Fruit fly (Drosophila melanogaster) whole organism, embryonic: ENCODE data around the gene CG13126.

Source experiments
- ATbp ChIP-seq: fragments of 200-800 bp; sonication (Bioruptor generic); optimal IDR thresholded peaks from 2 replicates; lab custom pipeline; 2017; ENCODE audit warnings: missing biosample characterization, mild to moderate bottlenecking, missing genetic modification characterization, missing genetic modification reagents
- CG10543 ChIP-seq: fragments of 200-800 bp; sonication (Bioruptor generic); optimal IDR thresholded peaks from 3 replicates; lab custom pipeline; 2017; ENCODE audit warnings: missing biosample characterization, mild to moderate bottlenecking, missing genetic modification characterization, moderate library complexity
- CG11247 ChIP-seq: fragments of 200-800 bp; sonication (Bioruptor generic); IDR thresholded peaks from 2 replicates; pipeline ENCODE4 v1.3.6; 2022; ENCODE audit warnings: missing biosample characterization, missing genetic modification characterization
- CG11723 ChIP-seq: fragments of 200-800 bp; sonication (Bioruptor generic); optimal IDR thresholded peaks from 2 replicates; lab custom pipeline; 2017; ENCODE audit warnings: missing biosample characterization, mild to moderate bottlenecking, missing genetic modification characterization
- CG12942 ChIP-seq: fragments of 200-800 bp; sonication (Bioruptor generic); optimal IDR thresholded peaks from 3 replicates; lab custom pipeline; 2016; ENCODE audit warnings: missing biosample characterization, missing genetic modification characterization
- CG13894 ChIP-seq: fragments of 200-800 bp; sonication (Bioruptor generic); optimal IDR thresholded peaks from 3 replicates; lab custom pipeline; 2018; ENCODE audit warnings: missing biosample characterization, mild to moderate bottlenecking, missing genetic modification characterization, moderate library complexity
- CG14014 ChIP-seq: fragments of 200-800 bp; sonication (Bioruptor generic); IDR thresholded peaks from 2 replicates; pipeline ENCODE4 v1.3.6; 2022; ENCODE audit warnings: missing biosample characterization, missing genetic modification characterization
- CG14441 ChIP-seq: fragments of 200-800 bp; sonication (Bioruptor generic); IDR thresholded peaks from 2 replicates; pipeline ENCODE4 v1.3.6; 2022; ENCODE audit warnings: missing biosample characterization, missing genetic modification characterization
- CG17612 ChIP-seq: fragments of 200-800 bp; sonication (Bioruptor generic); IDR thresholded peaks from 2 replicates; pipeline ENCODE4 v1.3.6; 2022; ENCODE audit warnings: missing biosample characterization, missing genetic modification characterization
- CG1832 ChIP-seq: fragments of 200-800 bp; sonication (Bioruptor generic); optimal IDR thresholded peaks from 2 replicates; lab custom pipeline; 2017; ENCODE audit warnings: missing biosample characterization, mild to moderate bottlenecking, missing genetic modification characterization, inconsistent platforms
- CG18476 ChIP-seq: fragments of 200-800 bp; sonication (Bioruptor generic); optimal IDR thresholded peaks from 2 replicates; lab custom pipeline; 2016; ENCODE audit warnings: missing biosample characterization, mild to moderate bottlenecking, missing genetic modification characterization
- CG30403 ChIP-seq: fragments of 200-800 bp; sonication (Bioruptor generic); optimal IDR thresholded peaks from 3 replicates; lab custom pipeline; 2016; ENCODE audit warnings: missing biosample characterization, missing genetic modification characterization
- CG32532 ChIP-seq: fragments of 200-800 bp; sonication (Bioruptor generic); IDR thresholded peaks from 2 replicates; pipeline ENCODE4 v1.3.6; 2022; ENCODE audit warnings: missing biosample characterization, missing genetic modification characterization
- CG3847 ChIP-seq: fragments of 200-800 bp; sonication (Bioruptor generic); IDR thresholded peaks from 2 replicates; pipeline ENCODE4 v1.3.6; 2022; ENCODE audit warnings: missing biosample characterization, missing genetic modification characterization
- CG4360 ChIP-seq: fragments of 200-800 bp; sonication (Bioruptor generic); IDR thresholded peaks from 2 replicates; pipeline ENCODE4 v1.3.6; 2022; ENCODE audit warnings: missing biosample characterization, missing genetic modification characterization
- CG43689 ChIP-seq: fragments of 200-800 bp; sonication (Bioruptor generic); IDR thresholded peaks from 2 replicates; pipeline ENCODE4 v1.3.6; 2022; ENCODE audit warnings: missing biosample characterization, missing genetic modification characterization
- CG7839 ChIP-seq: fragments of 200-800 bp; sonication (Bioruptor generic); optimal IDR thresholded peaks from 3 replicates; lab custom pipeline; 2018; ENCODE audit warnings: missing biosample characterization, mild to moderate bottlenecking, missing genetic modification characterization, moderate library complexity
- CG8290 ChIP-seq, 3 experiments: fragments of 200-800 bp; sonication (Bioruptor generic); optimal IDR thresholded peaks; 2 replicates each; lab custom pipeline; 2016 to 2019; ENCODE audit warnings: missing biosample characterization in 3 of 3, missing genetic modification characterization in 3 of 3, mild to moderate bottlenecking in 2 of 3, moderate library complexity in 1 of 3
- D19B ChIP-seq: fragments of 200-800 bp; sonication (Bioruptor generic); optimal IDR thresholded peaks from 2 replicates; lab custom pipeline; 2017; ENCODE audit warnings: missing biosample characterization, mild to moderate bottlenecking, missing genetic modification characterization
- Dfd ChIP-seq, 2 experiments: fragments of >200 bp; optimal IDR thresholded peaks; 2 replicates each; lab custom pipeline; 2017; ENCODE audit warnings: missing biosample characterization in 2 of 2, missing genetic modification characterization in 2 of 2
- Drgx ChIP-seq: fragments of 200-800 bp; sonication (Bioruptor generic); IDR thresholded peaks from 2 replicates; pipeline ENCODE4 v1.3.6; 2022; ENCODE audit warnings: missing biosample characterization, missing genetic modification characterization
- Elba2 ChIP-seq: fragments of 200-800 bp; sonication (Bioruptor generic); optimal IDR thresholded peaks from 3 replicates; lab custom pipeline; 2016; ENCODE audit warnings: missing biosample characterization, missing genetic modification characterization
- Ets65A ChIP-seq: fragments of 200-800 bp; sonication (Bioruptor generic); peaks from one replicate; lab custom pipeline; 2016; ENCODE audit warnings: missing biosample characterization, missing genetic modification characterization
- GATAe ChIP-seq: fragments of 200-800 bp; sonication (Bioruptor generic); conservative IDR thresholded peaks from 2 replicates; pipeline ENCODE4 v1.3.6; 2022; ENCODE audit warnings: missing biosample characterization, missing genetic modification characterization
- HLH3B ChIP-seq: fragments of 200-800 bp; sonication (Bioruptor generic); IDR thresholded peaks from 2 replicates; pipeline ENCODE4 v1.3.6; 2022; ENCODE audit warnings: missing biosample characterization, missing genetic modification characterization
- HmgD ChIP-seq: fragments of 200-800 bp; sonication (Bioruptor generic); optimal IDR thresholded peaks from 3 replicates; lab custom pipeline; 2016; ENCODE audit warnings: missing biosample characterization, missing genetic modification characterization
- Lpt ChIP-seq: fragments of >200 bp; optimal IDR thresholded peaks from 2 replicates; lab custom pipeline; 2018; ENCODE audit warnings: missing biosample characterization, missing genetic modification characterization
- Nf-YB ChIP-seq: fragments of 200-800 bp; sonication (Bioruptor generic); optimal IDR thresholded peaks from 3 replicates; lab custom pipeline; 2019; ENCODE audit warnings: missing biosample characterization, mild to moderate bottlenecking, missing genetic modification characterization, moderate library complexity
- Nf-YC ChIP-seq: fragments of 200-800 bp; optimal IDR thresholded peaks from 3 replicates; lab custom pipeline; 2019; ENCODE audit warnings: missing biosample characterization, mild to moderate bottlenecking, missing genetic modification characterization, moderate library complexity
- Optix ChIP-seq: fragments of 200-800 bp; sonication (Bioruptor generic); IDR thresholded peaks from 3 replicates; pipeline ENCODE4 v1.3.6; 2022; ENCODE audit warnings: missing biosample characterization, missing genetic modification characterization
- Ptx1 ChIP-seq: fragments of 200-800 bp; sonication (Bioruptor generic); IDR thresholded peaks from 2 replicates; pipeline ENCODE4 v1.3.6; 2022; ENCODE audit warnings: missing biosample characterization, missing genetic modification characterization
- Rfx ChIP-seq: fragments of 200-800 bp; sonication (Bioruptor generic); IDR thresholded peaks from 2 replicates; pipeline ENCODE4 v1.3.6; 2022; ENCODE audit warnings: missing biosample characterization, missing genetic modification characterization
- Tbp ChIP-seq: fragments of >200 bp; optimal IDR thresholded peaks from 2 replicates; lab custom pipeline; 2018; ENCODE audit warnings: missing biosample characterization, missing genetic modification characterization
- abd-A ChIP-seq: fragments of 200-800 bp; sonication (Bioruptor generic); optimal IDR thresholded peaks from 3 replicates; lab custom pipeline; 2019; ENCODE audit warnings: missing biosample characterization, mild to moderate bottlenecking, missing genetic modification characterization, moderate library complexity
- bsh ChIP-seq, 2 experiments: fragments of 200-800 bp; sonication (Bioruptor generic); optimal IDR thresholded peaks; 2 replicates each; lab custom pipeline; 2017 to 2018; ENCODE audit warnings: mild to moderate bottlenecking in 2 of 2, missing biosample characterization in 2 of 2, missing genetic modification characterization in 2 of 2, moderate library complexity in 1 of 2
- cato ChIP-seq: fragments of 200-800 bp; sonication (Bioruptor generic); optimal IDR thresholded peaks from 2 replicates; lab custom pipeline; 2016; ENCODE audit warnings: missing biosample characterization, missing genetic modification characterization, borderline replicate concordance
- chinmo ChIP-seq: fragments of 200-800 bp; sonication (Bioruptor generic); IDR thresholded peaks from 4 replicates; pipeline ENCODE4 v1.3.6; 2022; ENCODE audit warnings: missing biosample characterization, missing genetic modification characterization; ENCODE audit not compliant: partially characterized antibody
- dmrt11E ChIP-seq: fragments of 200-800 bp; sonication (Bioruptor generic); optimal IDR thresholded peaks from 3 replicates; lab custom pipeline; 2018; ENCODE audit warnings: missing biosample characterization, mild to moderate bottlenecking, missing genetic modification characterization, moderate library complexity
- dysf ChIP-seq: fragments of 200-800 bp; sonication (Bioruptor generic); IDR thresholded peaks from 3 replicates; pipeline ENCODE4 v1.3.6; 2022; ENCODE audit warnings: missing biosample characterization, missing genetic modification characterization
- grau ChIP-seq: fragments of 200-800 bp; optimal IDR thresholded peaks from 3 replicates; lab custom pipeline; 2019; ENCODE audit warnings: missing biosample characterization, mild to moderate bottlenecking, missing genetic modification characterization, moderate library complexity
- insv ChIP-seq, 2 experiments: fragments of 200-800 bp; sonication (Bioruptor generic); optimal IDR thresholded peaks; 3 replicates each; lab custom pipeline; 2016 to 2018; ENCODE audit warnings: missing biosample characterization in 2 of 2, missing genetic modification characterization in 2 of 2
- jumu ChIP-seq: fragments of 200-800 bp; sonication (Bioruptor generic); optimal IDR thresholded peaks from 3 replicates; lab custom pipeline; 2016; ENCODE audit warnings: missing biosample characterization, missing genetic modification characterization
- kni ChIP-seq: fragments of 200-800 bp; sonication (Bioruptor generic); optimal IDR thresholded peaks from 3 replicates; lab custom pipeline; 2017; ENCODE audit warnings: mild to moderate bottlenecking, missing biosample characterization, missing genetic modification reagents, missing genetic modification characterization
- lilli ChIP-seq: fragments of 200-800 bp; sonication (Bioruptor generic); optimal IDR thresholded peaks from 3 replicates; lab custom pipeline; 2016; ENCODE audit warnings: missing biosample characterization, missing genetic modification characterization
- row ChIP-seq: fragments of 200-800 bp; sonication (Bioruptor generic); IDR thresholded peaks from 3 replicates; pipeline ENCODE4 v1.3.6; 2022; ENCODE audit warnings: missing biosample characterization, missing genetic modification characterization
- sd ChIP-seq: fragments of 200-800 bp; sonication (Bioruptor generic); optimal IDR thresholded peaks from 3 replicates; lab custom pipeline; 2018; ENCODE audit warnings: missing biosample characterization, mild to moderate bottlenecking, missing genetic modification characterization, moderate library complexity
- slou ChIP-seq: fragments of 200-800 bp; sonication (Bioruptor generic); optimal IDR thresholded peaks from 3 replicates; lab custom pipeline; 2016; ENCODE audit warnings: missing biosample characterization, missing genetic modification characterization
- stc ChIP-seq: fragments of 200-800 bp; sonication (Bioruptor generic); IDR thresholded peaks from 2 replicates; pipeline ENCODE4 v1.3.6; 2022; ENCODE audit warnings: missing biosample characterization, missing genetic modification characterization
- tap ChIP-seq: fragments of 200-800 bp; optimal IDR thresholded peaks from 3 replicates; lab custom pipeline; 2019; ENCODE audit warnings: missing biosample characterization, mild to moderate bottlenecking, missing genetic modification characterization, moderate library complexity

CG13126 gene

DNA sequence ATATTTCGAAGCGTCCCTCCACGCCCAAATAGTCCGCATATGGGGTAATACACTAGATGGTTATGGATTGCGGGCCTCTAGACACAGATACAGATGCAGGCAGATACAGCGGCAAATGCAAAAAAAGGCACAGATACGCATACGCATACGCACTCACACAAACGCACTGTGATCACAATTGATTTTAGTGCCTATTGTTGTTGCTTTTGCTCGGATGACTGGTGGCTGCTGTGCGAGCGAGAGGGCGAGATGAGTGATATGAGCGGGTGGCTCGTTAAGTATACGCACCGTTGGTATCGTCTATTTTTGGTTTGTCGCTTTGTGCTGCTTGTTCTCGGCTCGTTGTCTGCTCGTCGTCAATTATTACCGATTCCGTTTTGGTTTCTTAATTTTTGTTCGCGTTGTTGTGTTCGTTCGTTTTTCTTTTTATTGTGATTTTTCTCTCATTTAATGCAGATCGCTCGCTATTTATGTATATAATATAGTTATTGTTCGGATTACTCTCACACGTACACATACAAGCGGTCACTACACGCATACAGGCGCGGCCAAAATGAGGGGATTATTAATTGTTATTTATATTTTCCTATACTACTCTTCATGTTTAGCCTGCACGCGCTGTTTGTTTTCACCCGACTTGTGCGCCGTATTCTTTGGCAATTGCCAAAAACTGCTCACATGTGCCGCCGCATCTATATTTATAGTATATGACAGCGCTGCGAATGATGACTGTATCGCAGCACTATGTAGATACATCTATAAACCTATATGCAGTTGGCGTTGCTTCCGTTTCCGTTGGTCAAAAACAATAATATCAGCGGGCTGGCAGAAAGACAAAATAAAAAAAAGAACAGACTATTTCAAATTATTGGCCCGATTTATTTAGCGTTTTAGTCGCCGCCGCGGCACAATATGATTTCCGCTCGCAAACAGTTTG, 46.4 kb downstream of the CG13126 start (continued):
- TF ChIP-seq dmrt11E (tag; lab: Kevin White, UChicago) (no peak), chinmo (peak; percentile 96), Dfd (GFP tag; optimal IDR thresholded peaks at IDR 0.05; lab: Kevin White, UChicago) (no peak), kni (GFP tag; lab: Kevin White, UChicago) (peak; percentile 27), insv (GFP tag; optimal IDR thresholded peaks at IDR 0.05; lab: Kevin White, UChicago) (no peak), CG12942 (no peak), CG18476 (GFP tag; lab: Kevin White, UChicago) (no peak), CG3847 (GFP tag; lab: Robert Waterston, UW) (peak; percentile 20; the same call in 1 of the 2 replicates), CG43689 (no peak), D19B (GFP tag; lab: Kevin White, UChicago) (peak; percentile 73), Lpt (no peak), GATAe (GFP tag; lab: Robert Waterston, UW) (no peak), Nf-YB (GFP tag; lab: Kevin White, UChicago) (peak; percentile 33), jumu (GFP tag; lab: Kevin White, UChicago) (no peak), sd (tag; lab: Kevin White, UChicago) (peak; percentile 40), ATbp (GFP tag; lab: Kevin White, UChicago) (no peak), CG1832 (GFP tag; lab: Kevin White, UChicago) (peak; percentile 46), CG4360 (peak; percentile 92), lilli (GFP tag; lab: Kevin White, UChicago) (no peak), Nf-YC (tag; lab: Kevin White, UChicago) (peak; percentile 48), CG11723 (GFP tag; lab: Kevin White, UChicago) (no peak), CG13894 (tag; lab: Kevin White, UChicago) (peak; percentile 0), cato (GFP tag; lab: Kevin White, UChicago) (no peak), slou (GFP tag; lab: Kevin White, UChicago) (no peak), Tbp (GFP tag; lab: Kevin White, UChicago) (no peak), bsh (GFP tag; optimal IDR thresholded peaks at IDR 0.05; lab: Kevin White, UChicago) (no peak), CG7839 (tag; lab: Kevin White, UChicago) (no peak), CG8290 (GFP tag; optimal IDR thresholded peaks at IDR 0.05; lab: Kevin White, UChicago) (no peak), CG8290 (tag; optimal IDR thresholded peaks at IDR 0.05; lab: Kevin White, UChicago) (peak in 1 of 2 experiments; percentile 56), HmgD (GFP tag; lab: Kevin White, UChicago) (no peak)

DNA sequence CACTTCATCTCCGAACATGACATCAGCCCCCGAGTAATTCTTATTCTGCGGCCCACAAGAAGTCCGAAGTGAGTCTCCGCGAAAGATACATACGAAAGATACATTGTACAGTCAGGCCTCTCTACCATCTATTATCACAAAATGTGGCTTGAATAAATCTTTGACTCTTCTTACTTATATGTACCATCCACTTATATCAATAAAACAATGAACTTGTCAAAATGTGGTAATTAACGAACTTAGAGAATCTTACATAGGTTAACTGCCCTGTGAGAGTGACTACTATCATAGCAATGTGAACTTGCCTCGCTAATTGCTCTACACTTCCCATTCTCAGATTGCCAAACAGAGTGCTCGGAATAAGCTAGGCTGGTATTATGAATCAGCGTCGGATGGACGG, 47.3 kb downstream of the CG13126 start:
- TF ChIP-seq grau (tag; lab: Kevin White, UChicago) (peak; percentile 17), Ptx1 (GFP tag; lab: Robert Waterston, UW) (0 out of 2 replicates have a peak, but pooled peaks have one; percentile 22), Ets65A (GFP tag; lab: Kevin White, UChicago) (peak; percentile 18), row (GFP tag; lab: Robert Waterston, UW) (peak; percentile 14; the same call in 1 of the 3 replicates), CG10543 (no peak), tap (tag; lab: Kevin White, UChicago) (no peak), Rfx (GFP tag; lab: Robert Waterston, UW) (peak; percentile 33; the same call in 1 of the 2 replicates), abd-A (tag; lab: Kevin White, UChicago) (no peak), CG32532 (GFP tag; lab: Robert Waterston, UW) (peak; percentile 48; the same call in 1 of the 2 replicates), HLH3B (no peak), CG14441 (0 out of 2 replicates have a peak, but pooled peaks have one; percentile 29), Optix (no peak), CG14014 (GFP tag; lab: Robert Waterston, UW) (no peak), CG11247 (GFP tag; lab: Robert Waterston, UW) (peak; percentile 25; the same call in 1 of the 2 replicates), CG12942 (no peak), Elba2 (GFP tag; lab: Kevin White, UChicago) (no peak), CG17612 (GFP tag; lab: Robert Waterston, UW) (no peak), CG30403 (GFP tag; lab: Kevin White, UChicago) (no peak), Drgx (GFP tag; lab: Robert Waterston, UW) (peak; percentile 73), stc (GFP tag; lab: Robert Waterston, UW) (no peak), dysf (no peak)
